Worm (Caenorhabditis elegans): ENCODE results near the gene F42A6.1.

DNA sequence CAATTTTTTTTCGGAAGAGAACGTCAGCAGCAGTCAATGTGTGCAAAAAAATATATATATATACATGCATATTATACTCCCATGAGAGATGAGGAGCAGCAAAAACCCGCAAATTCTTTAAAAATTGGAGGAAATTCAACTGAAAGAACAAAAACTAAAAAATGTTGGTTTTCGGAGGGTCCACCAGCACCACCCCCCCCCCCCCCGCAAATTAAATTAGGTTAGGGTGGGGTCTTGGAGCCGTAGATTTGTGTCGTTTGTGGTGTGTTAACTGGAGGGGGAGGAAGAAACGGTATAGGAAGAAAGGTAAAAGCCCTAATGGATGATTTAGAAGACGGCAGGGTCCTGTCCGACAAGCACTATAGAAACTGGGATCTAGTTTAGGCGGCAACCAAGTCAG is 6.5 kb upstream of the F42A6.1 start:
- TF ChIP-seq nfya-1 (tag; optimal IDR thresholded peaks at IDR 0.05; ENCODE audit: insufficient read depth): no peak
- TF ChIP-seq hmg-11 (tag; optimal IDR thresholded peaks at IDR 0.05): no peak
- no peak for TF ChIP-seq mdl-1 (tag; optimal IDR thresholded peaks at IDR 0.05)
- TF ChIP-seq zag-1 (tag; optimal IDR thresholded peaks at IDR 0.05): no peak
- no peak for TF ChIP-seq nhr-237 (tag; optimal IDR thresholded peaks at IDR 0.05)
